Worm (Caenorhabditis elegans) whole organism, L4 larva: Measurements from ENCODE around the gene str-264.

ENCODE experiments used
- D1046.2 ChIP-seq: fragments of 200-800 bp; sonication (Bioruptor generic); IDR thresholded peaks from 2 replicates; pipeline ENCODE4 v1.3.6; 2022; ENCODE audit warnings: missing genetic modification characterization, missing compliant biosample characterization
- F26F4.8 ChIP-seq: fragments of 200-800 bp; sonication (Bioruptor generic); conservative IDR thresholded peaks from 2 replicates; pipeline ENCODE4 v1.3.6; 2022; ENCODE audit warnings: missing genetic modification characterization, missing compliant biosample characterization
- F49E8.2 ChIP-seq: sonication (generic microtip); optimal IDR thresholded peaks from 2 replicates; lab custom pipeline; 2016; ENCODE audit warnings: missing compliant biosample characterization, mild to moderate bottlenecking, missing genetic modification characterization, borderline replicate concordance
- T26A8.4 ChIP-seq: fragments of 200-800 bp; sonication (Bioruptor generic); IDR thresholded peaks from 2 replicates; pipeline ENCODE4 v1.3.6; 2022; ENCODE audit warnings: missing genetic modification characterization, missing compliant biosample characterization
- Y48G9A.11 ChIP-seq: fragments of 200-800 bp; sonication (Bioruptor generic); IDR thresholded peaks from 2 replicates; pipeline ENCODE4 v1.3.6; 2022; ENCODE audit warnings: missing genetic modification reagents, missing genetic modification characterization, missing compliant biosample characterization
- Y75B8A.6 ChIP-seq: fragments of 200-800 bp; sonication (Bioruptor generic); IDR thresholded peaks from 2 replicates; pipeline ENCODE4 v1.3.6; 2022; ENCODE audit warnings: missing genetic modification reagents, missing genetic modification characterization, missing compliant biosample characterization
- ZK546.5 ChIP-seq, 2 experiments: sonication (generic microtip); optimal IDR thresholded peaks; 2 replicates each; lab custom pipeline; 2017; ENCODE audit warnings: missing biosample characterization in 2 of 2, missing genetic modification characterization in 2 of 2
- aha-1 ChIP-seq: fragments of 150-350 bp; peaks from one replicate; lab custom pipeline; 2014; ENCODE audit warnings: missing biosample characterization, missing genetic modification characterization
- aly-2 ChIP-seq: sonication (generic microtip); optimal IDR thresholded peaks from 2 replicates; lab custom pipeline; 2018; ENCODE audit warnings: missing biosample characterization, missing genetic modification characterization
- arid-1 ChIP-seq: fragments of 200-800 bp; sonication (Bioruptor generic); conservative IDR thresholded peaks from 2 replicates; pipeline ENCODE4 v1.3.6; 2022; ENCODE audit warnings: missing genetic modification reagents, missing genetic modification characterization, missing compliant biosample characterization
- ceh-20 ChIP-seq: fragments of 200-800 bp; sonication (Bioruptor generic); IDR thresholded peaks from 2 replicates; pipeline ENCODE4 v1.3.6; 2022; ENCODE audit warnings: missing genetic modification reagents, missing genetic modification characterization, missing compliant biosample characterization
- ces-1 ChIP-seq: fragments of 150-350 bp; sonication (generic microtip); optimal IDR thresholded peaks from 4 replicates; lab custom pipeline; 2014; ENCODE audit warnings: missing biosample characterization, missing genetic modification reagents, missing genetic modification characterization
- cey-2 ChIP-seq: sonication (generic microtip); optimal IDR thresholded peaks from 3 replicates; lab custom pipeline; 2017; ENCODE audit warnings: missing genetic modification characterization, mild to moderate bottlenecking, missing compliant biosample characterization, antibody characterized with exemption, borderline replicate concordance; ENCODE audit not compliant: insufficient read depth
- daf-16 ChIP-seq, 3 experiments: sonication (generic microtip); optimal IDR thresholded peaks; 2 replicates each; lab custom pipeline; 2016 to 2017; ENCODE audit warnings: missing genetic modification characterization in 3 of 3, missing genetic modification reagents in 3 of 3, mild to moderate bottlenecking in 2 of 3, missing compliant biosample characterization in 2 of 3, missing biosample characterization in 1 of 3, moderate library complexity in 1 of 3
- daf-19 ChIP-seq: fragments of 200-800 bp; sonication (Bioruptor generic); conservative IDR thresholded peaks from 2 replicates; pipeline ENCODE4 v1.3.6; 2022; ENCODE audit warnings: missing genetic modification characterization, missing compliant biosample characterization
- dmd-6 ChIP-seq: fragments of 200-800 bp; sonication (Bioruptor generic); IDR thresholded peaks from 2 replicates; pipeline ENCODE4 v1.3.6; 2022; ENCODE audit warnings: missing genetic modification reagents, missing genetic modification characterization, missing compliant biosample characterization
- dmd-9 ChIP-seq: fragments of 200-800 bp; sonication (Bioruptor generic); IDR thresholded peaks from 2 replicates; pipeline ENCODE4 v1.3.6; 2022; ENCODE audit warnings: missing genetic modification reagents, missing genetic modification characterization, missing compliant biosample characterization
- dpl-1 ChIP-seq: fragments of 150-350 bp; optimal IDR thresholded peaks from 2 replicates; lab custom pipeline; 2014; ENCODE audit warnings: missing biosample characterization, missing genetic modification reagents, missing genetic modification characterization
- dve-1 ChIP-seq: sonication (generic microtip); optimal IDR thresholded peaks from 2 replicates; lab custom pipeline; 2017; ENCODE audit warnings: antibody characterized with exemption, mild to moderate bottlenecking, missing genetic modification characterization, missing compliant biosample characterization; ENCODE audit not compliant: insufficient read depth
- fkh-10 ChIP-seq: fragments of 150-350 bp; optimal IDR thresholded peaks from 2 replicates; lab custom pipeline; 2014; ENCODE audit warnings: missing biosample characterization, missing genetic modification reagents, missing genetic modification characterization
- fos-1 ChIP-seq: fragments of 150-350 bp; optimal IDR thresholded peaks from 2 replicates; lab custom pipeline; 2014; ENCODE audit warnings: missing biosample characterization, missing genetic modification characterization
- gei-8 ChIP-seq: fragments of 200-800 bp; sonication (Bioruptor generic); optimal IDR thresholded peaks from 2 replicates; lab custom pipeline; 2018; ENCODE audit warnings: mild to moderate bottlenecking, missing genetic modification characterization, missing compliant biosample characterization
- hlh-11 ChIP-seq: fragments of 200-800 bp; sonication (Bioruptor generic); optimal IDR thresholded peaks from 2 replicates; lab custom pipeline; 2018; ENCODE audit warnings: mild to moderate bottlenecking, missing genetic modification characterization, missing compliant biosample characterization
- hlh-30 ChIP-seq: sonication (generic microtip); optimal IDR thresholded peaks from 2 replicates; lab custom pipeline; 2017; ENCODE audit warnings: antibody characterized with exemption, mild to moderate bottlenecking, missing genetic modification characterization, missing compliant biosample characterization; ENCODE audit not compliant: insufficient read depth
- lim-7 ChIP-seq: fragments of 200-800 bp; sonication (Bioruptor generic); IDR thresholded peaks from 2 replicates; pipeline ENCODE4 v1.3.6; 2022; ENCODE audit warnings: missing genetic modification characterization, missing compliant biosample characterization
- lin-13 ChIP-seq: fragments of 150-350 bp; optimal IDR thresholded peaks from 2 replicates; lab custom pipeline; 2014; ENCODE audit warnings: missing biosample characterization, missing genetic modification reagents, missing genetic modification characterization
- lin-15B ChIP-seq: fragments of 150-350 bp; sonication (generic microtip); optimal IDR thresholded peaks from 3 replicates; lab custom pipeline; 2014; ENCODE audit warnings: missing biosample characterization, missing genetic modification characterization
- lin-38 ChIP-seq: fragments of 200-800 bp; sonication (Bioruptor generic); IDR thresholded peaks from 2 replicates; pipeline ENCODE4 v1.3.6; 2022; ENCODE audit warnings: missing genetic modification reagents, missing genetic modification characterization, missing compliant biosample characterization
- lir-3 ChIP-seq: sonication (generic microtip); optimal IDR thresholded peaks from 2 replicates; lab custom pipeline; 2016; ENCODE audit warnings: mild to moderate bottlenecking, missing genetic modification characterization, missing compliant biosample characterization
- lsy-2 ChIP-seq, 2 experiments: fragments of 150-350 bp in 1 of 2; sonication (generic microtip) in 1 of 2; optimal IDR thresholded peaks; 2 replicates each; lab custom pipeline; 2014 to 2017; ENCODE audit warnings: missing biosample characterization in 2 of 2, missing genetic modification characterization in 2 of 2
- madf-9 ChIP-seq: fragments of 200-800 bp; sonication (Bioruptor generic); conservative IDR thresholded peaks from 2 replicates; pipeline ENCODE4 v1.3.6; 2022; ENCODE audit warnings: missing genetic modification reagents, missing genetic modification characterization, missing compliant biosample characterization
- mes-2 ChIP-seq: sonication (generic microtip); optimal IDR thresholded peaks from 2 replicates; lab custom pipeline; 2016; ENCODE audit warnings: missing genotype, mild to moderate bottlenecking, missing genetic modification characterization, missing compliant biosample characterization; ENCODE audit not compliant: poor library complexity, severe bottlenecking
- mxl-2 ChIP-seq: fragments of 200-800 bp; sonication (Bioruptor generic); conservative IDR thresholded peaks from 2 replicates; pipeline ENCODE4 v1.3.6; 2022; ENCODE audit warnings: missing genetic modification reagents, missing genetic modification characterization, missing compliant biosample characterization
- mxl-3 ChIP-seq: fragments of 200-800 bp; sonication (Bioruptor generic); optimal IDR thresholded peaks from 2 replicates; lab custom pipeline; 2018; ENCODE audit warnings: mild to moderate bottlenecking, missing genetic modification characterization, missing compliant biosample characterization
- nhr-10 ChIP-seq: fragments of 150-350 bp; optimal IDR thresholded peaks from 2 replicates; lab custom pipeline; 2014; ENCODE audit warnings: missing biosample characterization, missing genetic modification characterization
- nhr-111 ChIP-seq: fragments of 200-800 bp; sonication (Bioruptor generic); optimal IDR thresholded peaks from 2 replicates; lab custom pipeline; 2018; ENCODE audit warnings: mild to moderate bottlenecking, missing genetic modification characterization, missing compliant biosample characterization
- nhr-41 ChIP-seq: fragments of 200-800 bp; sonication (Bioruptor generic); IDR thresholded peaks from 2 replicates; pipeline ENCODE4 v1.3.6; 2022; ENCODE audit warnings: missing genetic modification reagents, missing genetic modification characterization, missing compliant biosample characterization
- nhr-42 ChIP-seq: fragments of 200-800 bp; sonication (Bioruptor generic); IDR thresholded peaks from 2 replicates; pipeline ENCODE4 v1.3.6; 2022; ENCODE audit warnings: missing genetic modification characterization, missing compliant biosample characterization
- nhr-48 ChIP-seq: sonication (generic microtip); optimal IDR thresholded peaks from 2 replicates; lab custom pipeline; 2016; ENCODE audit warnings: mild to moderate bottlenecking, missing genetic modification characterization, missing compliant biosample characterization
- nhr-6 ChIP-seq: fragments of 150-350 bp; optimal IDR thresholded peaks from 2 replicates; lab custom pipeline; 2014; ENCODE audit warnings: missing biosample characterization, missing genetic modification characterization
- php-3 ChIP-seq: fragments of 200-800 bp; sonication (Bioruptor generic); IDR thresholded peaks from 2 replicates; pipeline ENCODE4 v1.3.6; 2022; ENCODE audit warnings: missing genetic modification reagents, missing genetic modification characterization, missing compliant biosample characterization
- set-16 ChIP-seq: fragments of 200-800 bp; sonication (Bioruptor generic); IDR thresholded peaks from 2 replicates; pipeline ENCODE4 v1.3.6; 2022; ENCODE audit warnings: missing genetic modification reagents, missing genetic modification characterization, missing compliant biosample characterization
- tag-97 ChIP-seq: fragments of 200-800 bp; sonication (Bioruptor generic); IDR thresholded peaks from 2 replicates; pipeline ENCODE4 v1.3.6; 2022; ENCODE audit warnings: missing genetic modification characterization, missing compliant biosample characterization
- tra-1 ChIP-seq: fragments of 200-800 bp; sonication (Bioruptor generic); IDR thresholded peaks from 2 replicates; pipeline ENCODE4 v1.3.6; 2022; ENCODE audit warnings: missing genetic modification reagents, missing genetic modification characterization, missing compliant biosample characterization
- zag-1 ChIP-seq: fragments of 150-350 bp; optimal IDR thresholded peaks from 2 replicates; lab custom pipeline; 2014; ENCODE audit warnings: missing biosample characterization, missing genetic modification characterization
- zfp-3 ChIP-seq: fragments of 200-800 bp; sonication (Bioruptor generic); conservative IDR thresholded peaks from 2 replicates; pipeline ENCODE4 v1.3.6; 2022; ENCODE audit warnings: missing genetic modification reagents, missing genetic modification characterization, missing compliant biosample characterization
- zip-2 ChIP-seq: fragments of 150-350 bp; optimal IDR thresholded peaks from 2 replicates; lab custom pipeline; 2014; ENCODE audit warnings: missing biosample characterization, missing genetic modification characterization
- ztf-11 ChIP-seq: fragments of 150-350 bp; optimal IDR thresholded peaks from 2 replicates; lab custom pipeline; 2014; ENCODE audit warnings: missing biosample characterization, missing genetic modification characterization

str-264 gene

DNA sequence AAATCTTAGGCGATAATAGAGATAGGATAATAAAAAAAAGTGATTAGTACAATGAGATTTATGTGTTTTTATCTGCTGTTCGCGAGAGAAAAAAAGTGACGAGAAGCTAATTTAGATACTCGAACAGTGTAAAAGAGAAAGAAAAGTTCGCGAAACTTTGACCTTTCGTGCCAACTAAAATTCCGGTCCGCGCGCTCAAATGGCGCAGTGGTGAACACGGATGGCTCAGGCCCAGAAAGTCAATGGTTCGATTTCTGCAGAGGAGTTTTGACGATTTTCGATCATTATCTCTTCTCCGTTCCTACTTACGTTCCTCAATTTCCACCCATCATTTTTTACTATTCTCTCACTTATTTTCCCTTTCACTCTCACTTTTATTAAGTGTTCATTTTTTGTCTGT, 24.1 kb upstream of the str-264 start (continued):
- TF ChIP-seq arid-1 = no peak
- TF ChIP-seq ztf-11 (tag; lab: Kevin White, UChicago) = no peak
- no peak for TF ChIP-seq lir-3
- TF ChIP-seq ZK546.5 (tag; optimal IDR thresholded peaks at IDR 0.05; lab: Kevin White, UChicago) = no peak

DNA sequence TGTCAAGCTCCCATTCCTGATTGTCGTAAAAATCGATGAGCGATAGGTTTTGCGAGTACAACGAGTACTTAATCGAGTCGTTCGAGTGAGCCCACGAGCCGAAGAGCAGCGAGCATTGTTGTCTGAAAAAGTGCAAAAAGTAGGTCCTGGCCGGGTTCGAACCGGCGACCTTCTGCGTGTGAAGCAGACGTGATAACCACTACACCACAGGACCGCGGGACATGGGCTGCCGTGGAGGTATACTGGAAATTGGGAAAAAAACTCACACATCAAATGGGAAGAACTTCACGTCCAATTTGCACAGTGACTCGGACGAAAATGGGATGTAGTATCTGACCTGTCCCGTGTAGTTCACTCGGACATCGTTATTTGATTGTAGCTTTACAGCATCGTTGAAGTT, 22.9 kb upstream of the str-264 start:
- TF ChIP-seq dpl-1 (GFP tag; lab: Kevin White, UChicago) = no peak
- peak; percentile 7 for TF ChIP-seq hlh-11 (tag; lab: Kevin White, UChicago)
- peak; percentile 34 for TF ChIP-seq mes-2
- TF ChIP-seq aly-2 (tag; lab: Kevin White, UChicago) = no peak
- TF ChIP-seq lim-7 = peak; percentile 52; the same call in 1 of the 2 replicates
- no peak for TF ChIP-seq nhr-6 (tag; lab: Kevin White, UChicago)
- no peak for TF ChIP-seq F26F4.8 (GFP tag; lab: Robert Waterston, UW)
- no peak for TF ChIP-seq ztf-11 (tag; lab: Kevin White, UChicago)
- TF ChIP-seq mxl-2 (GFP tag; lab: Robert Waterston, UW) = 0 out of 2 replicates have a peak, but pooled peaks have one; percentile 36
- peak; percentile 36; the same call in 1 of the 2 replicates for TF ChIP-seq T26A8.4
- no peak for TF ChIP-seq tra-1 (GFP tag; lab: Robert Waterston, UW)
- TF ChIP-seq daf-16 (GFP tag; optimal IDR thresholded peaks at IDR 0.05; lab: Kevin White, UChicago) = no peak
- no peak for TF ChIP-seq daf-16 (tag; optimal IDR thresholded peaks at IDR 0.05; lab: Kevin White, UChicago)
- no peak for TF ChIP-seq lin-13
- TF ChIP-seq aha-1 = no peak
- no peak for TF ChIP-seq mxl-3 (GFP tag; lab: Kevin White, UChicago)
- no peak for TF ChIP-seq zag-1
- TF ChIP-seq daf-19 (GFP tag; lab: Robert Waterston, UW) = no peak
- no peak for TF ChIP-seq ceh-20
- TF ChIP-seq gei-8 (GFP tag; lab: Kevin White, UChicago) = no peak
- TF ChIP-seq zip-2 (tag; lab: Kevin White, UChicago) = no peak
- no peak for TF ChIP-seq arid-1
- TF ChIP-seq fkh-10 (GFP tag; lab: Kevin White, UChicago) = no peak
- no peak for TF ChIP-seq dmd-9
- no peak for TF ChIP-seq nhr-111 (GFP tag; lab: Kevin White, UChicago)
- no peak for TF ChIP-seq fos-1 (tag; lab: Kevin White, UChicago)
- TF ChIP-seq hlh-30 (tag; lab: Kevin White, UChicago) = peak; percentile 18
- TF ChIP-seq lin-38 (GFP tag; lab: Robert Waterston, UW) = no peak
- TF ChIP-seq Y48G9A.11 (GFP tag; lab: Robert Waterston, UW) = peak; percentile 31; the same call in 1 of the 2 replicates
- TF ChIP-seq ces-1 (GFP tag; lab: Kevin White, UChicago) = no peak
- TF ChIP-seq tag-97 = no peak
- TF ChIP-seq set-16 (GFP tag; lab: Robert Waterston, UW) = 0 out of 2 replicates have a peak, but pooled peaks have one; percentile 14
- no peak for TF ChIP-seq php-3 (GFP tag; lab: Robert Waterston, UW)
- TF ChIP-seq nhr-41 = no peak
- peak; percentile 88 for TF ChIP-seq D1046.2 (GFP tag; lab: Robert Waterston, UW)
- TF ChIP-seq madf-9 (GFP tag; lab: Robert Waterston, UW) = peak; percentile 52; the same call in 1 of the 2 replicates
- no peak for TF ChIP-seq nhr-10 (tag; lab: Kevin White, UChicago)
- no peak for TF ChIP-seq zfp-3
- TF ChIP-seq Y75B8A.6 (GFP tag; lab: Robert Waterston, UW) = no peak
- no peak for TF ChIP-seq nhr-48
- TF ChIP-seq dve-1 (tag; lab: Kevin White, UChicago) = peak; percentile 34
- TF ChIP-seq dmd-6 = peak; percentile 48
- no peak for TF ChIP-seq cey-2
- no peak for TF ChIP-seq F49E8.2 (tag; lab: Kevin White, UChicago)
- TF ChIP-seq nhr-42 (GFP tag; lab: Robert Waterston, UW) = no peak
- TF ChIP-seq ZK546.5 (tag; optimal IDR thresholded peaks at IDR 0.05; lab: Kevin White, UChicago) = no peak
- no peak for TF ChIP-seq lin-15B
- TF ChIP-seq lsy-2 (tag; optimal IDR thresholded peaks at IDR 0.05; lab: Kevin White, UChicago) = no peak
